Fruit fly (Drosophila melanogaster): Measurements from ENCODE around the gene Dbct.

Dbct gene

DNA sequence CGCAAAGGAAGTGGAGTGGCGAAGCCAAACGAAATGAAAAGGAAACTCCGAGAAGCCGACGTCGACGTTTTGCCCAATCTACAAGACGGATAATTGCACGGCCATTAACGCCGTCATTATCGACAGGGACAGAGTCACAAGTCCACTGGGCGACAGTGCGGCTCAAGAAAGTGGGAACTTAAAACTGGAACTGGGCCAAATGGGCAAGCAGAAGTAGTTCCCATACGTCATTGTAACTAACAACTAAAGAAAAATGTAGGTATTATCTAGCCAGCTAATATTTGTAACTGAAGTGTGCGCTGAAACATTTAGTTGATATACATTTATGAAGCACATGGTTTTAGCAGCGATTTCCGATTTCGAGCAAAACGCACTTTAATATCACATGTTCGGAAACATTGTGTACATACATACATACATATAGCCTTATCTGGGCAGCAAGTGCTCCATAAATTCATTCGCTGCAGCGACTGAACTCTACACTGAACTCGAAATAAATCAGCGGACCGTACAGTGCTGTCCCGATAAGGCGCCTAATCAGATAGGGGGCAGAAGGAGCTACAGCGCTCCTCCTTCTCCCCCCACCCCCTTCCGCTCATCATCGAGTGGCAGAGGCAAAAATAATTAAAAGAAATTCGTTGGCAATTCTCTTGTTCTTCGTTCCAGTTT lies 15.0 kb upstream of the Dbct start (continued):
- TF ChIP-seq mirr (GFP tag; optimal IDR thresholded peaks at IDR 0.05) (peak; percentile 43), org-1 (GFP tag; optimal IDR thresholded peaks at IDR 0.05) (no peak), sob (GFP tag; IDR thresholded peaks at IDR 0.05) (peak; percentile 49; the same call in 1 of the 2 replicates), exex (tag; optimal IDR thresholded peaks at IDR 0.05) (peak; percentile 63), CG34376 (GFP tag; optimal IDR thresholded peaks at IDR 0.05) (peak; percentile 31), CG9797 (GFP tag; optimal IDR thresholded peaks at IDR 0.05) (no peak), CG10543 (GFP tag; optimal IDR thresholded peaks at IDR 0.05) (peak; percentile 18), al (GFP tag; IDR thresholded peaks at IDR 0.05) (peak; percentile 4; the same call in 1 of the 2 replicates), Drgx (GFP tag; IDR thresholded peaks at IDR 0.05) (peak; percentile 42; the same call in 1 of the 2 replicates), Sox100B (GFP tag; optimal IDR thresholded peaks at IDR 0.05) (no peak), CG34224 (GFP tag; IDR thresholded peaks at IDR 0.05; ENCODE audit: partially characterized antibody) (no peak), CG15073 (GFP tag; optimal IDR thresholded peaks at IDR 0.05) (peak; percentile 58), sens (GFP tag) (peak; percentile 64), lbe (GFP tag; optimal IDR thresholded peaks at IDR 0.05) (peak; percentile 29), Med (GFP tag) (peak; percentile 2), chinmo (GFP tag; IDR thresholded peaks at IDR 0.05; ENCODE audit: partially characterized antibody) (peak; percentile 82; the same call in 1 of the 4 replicates), tgo (GFP tag; IDR thresholded peaks at IDR 0.05) (no peak)

DNA sequence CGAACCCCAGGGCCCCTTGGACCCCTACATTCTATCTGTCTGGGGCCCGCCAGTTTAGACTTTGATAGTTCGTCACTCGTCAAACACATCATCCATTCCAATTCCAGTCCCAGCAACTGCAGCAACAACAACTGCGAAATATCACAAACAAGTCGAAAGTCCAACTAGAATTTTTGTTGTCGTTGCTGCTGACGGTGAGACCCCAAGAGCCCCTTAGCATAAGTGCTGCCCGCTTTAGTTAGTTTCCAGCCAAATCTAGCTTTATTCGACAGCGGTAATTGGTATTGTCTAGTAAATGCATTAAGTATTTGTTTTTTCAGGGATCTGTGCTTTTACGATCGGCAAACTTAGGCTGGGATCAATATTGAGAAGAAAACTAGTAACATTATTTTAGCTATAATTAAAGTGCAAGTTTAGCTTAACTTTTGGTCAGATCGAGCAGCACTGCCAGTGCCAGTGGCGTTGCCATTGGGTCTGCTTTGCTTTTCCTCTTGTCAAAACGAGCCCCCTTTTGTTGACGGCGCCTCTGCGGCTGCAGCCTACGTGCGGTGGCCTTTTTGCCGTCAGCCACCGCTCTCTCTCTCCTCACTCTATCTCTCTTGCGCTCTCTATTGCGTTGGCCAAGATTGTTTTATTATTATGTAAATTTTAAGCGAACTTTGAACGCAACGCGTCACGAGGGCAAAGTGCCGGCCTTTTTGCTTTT lies 11.1 kb upstream of the Dbct start:
- TF ChIP-seq emc (GFP tag; optimal IDR thresholded peaks at IDR 0.05): peak; percentile 83
- peak; percentile 87 for TF ChIP-seq CG11085 (GFP tag; IDR thresholded peaks at IDR 0.05)
- TF ChIP-seq ase (GFP tag; IDR thresholded peaks at IDR 0.05): peak; percentile 83
- peak; percentile 83 for TF ChIP-seq CG1024 (GFP tag; IDR thresholded peaks at IDR 0.05)
- TF ChIP-seq ttk (GFP tag; IDR thresholded peaks at IDR 0.05): peak; percentile 86
- TF ChIP-seq zen (tag; optimal IDR thresholded peaks at IDR 0.05): peak; percentile 40
- peak; percentile 85 for TF ChIP-seq en (GFP tag; optimal IDR thresholded peaks at IDR 0.05)
- peak; percentile 87 for TF ChIP-seq Drgx (GFP tag; IDR thresholded peaks at IDR 0.05)
- TF ChIP-seq odd (GFP tag; optimal IDR thresholded peaks at IDR 0.05): peak; percentile 72
- TF ChIP-seq cato (GFP tag; optimal IDR thresholded peaks at IDR 0.05; ENCODE audit: borderline replicate concordance): peak; percentile 76
- TF ChIP-seq mld (GFP tag; IDR thresholded peaks at IDR 0.05; ENCODE audit: partially characterized antibody): no peak
- no peak for TF ChIP-seq CG6791 (GFP tag; IDR thresholded peaks at IDR 0.05; ENCODE audit: partially characterized antibody)
- peak; percentile 28 for TF ChIP-seq pzg (GFP tag; optimal IDR thresholded peaks at IDR 0.05)
- peak; percentile 83 for TF ChIP-seq CG5953 (GFP tag; IDR thresholded peaks at IDR 0.05)
- TF ChIP-seq Dref (GFP tag; IDR thresholded peaks at IDR 0.05): peak; percentile 45
- TF ChIP-seq D19A (tag; optimal IDR thresholded peaks at IDR 0.05): peak; percentile 80
- TF ChIP-seq Myb (GFP tag; optimal IDR thresholded peaks at IDR 0.05): peak; percentile 79
- TF ChIP-seq pfk (GFP tag; optimal IDR thresholded peaks at IDR 0.05): peak; percentile 15
- no peak for TF ChIP-seq CG2199 (GFP tag; IDR thresholded peaks at IDR 0.05)
- peak; percentile 88 for TF ChIP-seq CG16863 (GFP tag; optimal IDR thresholded peaks at IDR 0.05)
- TF ChIP-seq CG4730 (GFP tag; IDR thresholded peaks at IDR 0.05): peak; percentile 78
- TF ChIP-seq Mrtf (GFP tag; IDR thresholded peaks at IDR 0.05): peak; percentile 91
- TF ChIP-seq jumu (GFP tag; optimal IDR thresholded peaks at IDR 0.05): peak; percentile 93
- peak in 1 of 2 experiments; percentile 95 for TF ChIP-seq eve (GFP tag; optimal IDR thresholded peaks at IDR 0.05)
- peak; percentile 90 for TF ChIP-seq HHEX (GFP tag; optimal IDR thresholded peaks at IDR 0.05)
- peak; percentile 84 for TF ChIP-seq CG2712 (tag; optimal IDR thresholded peaks at IDR 0.05)
- peak; percentile 93 for TF ChIP-seq tin (GFP tag; optimal IDR thresholded peaks at IDR 0.05)
- TF ChIP-seq dmrt11E (tag; optimal IDR thresholded peaks at IDR 0.05): peak; percentile 62
- peak; percentile 96 for TF ChIP-seq shn (GFP tag; optimal IDR thresholded peaks at IDR 0.05)
- TF ChIP-seq CG6654 (GFP tag; optimal IDR thresholded peaks at IDR 0.05): peak; percentile 46
- TF ChIP-seq sd (tag; optimal IDR thresholded peaks at IDR 0.05): peak; percentile 62
- peak; percentile 67 for TF ChIP-seq E2f2 (GFP tag; IDR thresholded peaks at IDR 0.05)

Data from whole organism, embryonic.